Fruit fly (Drosophila melanogaster): ENCODE results near the gene janB.
A peak's percentile ranks its signal among the peaks of the same experiment; 100 is the strongest.

janB gene

dm6 chr3R:30056592-30057135, 18.1 kb upstream of the janB start, which contains the start of the genes CG7950 and Rpp14a (continued):
- TF ChIP-seq cyc (GFP tag; optimal IDR thresholded peaks at IDR 0.05) (peak; percentile 85), topi (GFP tag; optimal IDR thresholded peaks at IDR 0.05) (peak; percentile 80), CG16779 (tag; optimal IDR thresholded peaks at IDR 0.05) (peak; percentile 61), CG11902 (GFP tag; optimal IDR thresholded peaks at IDR 0.05) (peak; percentile 62), CG3032 (tag; optimal IDR thresholded peaks at IDR 0.05) (peak; percentile 86), CG8119 (GFP tag; IDR thresholded peaks at IDR 0.05) (peak; percentile 79), CG6854 (GFP tag; optimal IDR thresholded peaks at IDR 0.05) (no peak), Met (GFP tag; optimal IDR thresholded peaks at IDR 0.05) (peak; percentile 83), Eip75B (GFP tag; optimal IDR thresholded peaks at IDR 0.05) (peak; percentile 86), lz (GFP tag; optimal IDR thresholded peaks at IDR 0.05) (peak; percentile 90), svp (GFP tag) (peak; percentile 87), OdsH (GFP tag; optimal IDR thresholded peaks at IDR 0.05) (peak; percentile 89), CG4318 (GFP tag; optimal IDR thresholded peaks at IDR 0.05) (no peak), Ets21C (GFP tag; optimal IDR thresholded peaks at IDR 0.05) (peak; percentile 84), CG8632 (GFP tag; optimal IDR thresholded peaks at IDR 0.05) (peak; percentile 78), Sox102F (GFP tag; optimal IDR thresholded peaks at IDR 0.05) (peak; percentile 84), CG1621 (tag; optimal IDR thresholded peaks at IDR 0.05) (peak; percentile 78), achi (GFP tag; optimal IDR thresholded peaks at IDR 0.05) (peak; percentile 86), CG31627 (GFP tag; optimal IDR thresholded peaks at IDR 0.05) (peak; percentile 91), vri (GFP tag; optimal IDR thresholded peaks at IDR 0.05) (peak; percentile 96), esn (GFP tag; optimal IDR thresholded peaks at IDR 0.05) (peak; percentile 90), acj6 (GFP tag; optimal IDR thresholded peaks at IDR 0.05) (peak; percentile 87), salr (GFP tag; optimal IDR thresholded peaks at IDR 0.05) (peak; percentile 66 to 71), dsx (GFP tag; optimal IDR thresholded peaks at IDR 0.05; ENCODE audit: poor library complexity, severe bottlenecking) (peak; percentile 71), Eip78C (GFP tag) (peak; percentile 93), CG6163 (GFP tag; IDR thresholded peaks at IDR 0.05) (peak; percentile 91), CG10669 (GFP tag; optimal IDR thresholded peaks at IDR 0.05) (peak; percentile 76), pdm3 (GFP tag; optimal IDR thresholded peaks at IDR 0.05) (peak; percentile 92), CG6276 (GFP tag; optimal IDR thresholded peaks at IDR 0.05) (no peak)

- TF ChIP-seq Sox15 (GFP tag; optimal IDR thresholded peaks at IDR 0.05) (peak; percentile 47), Eip75B (GFP tag; optimal IDR thresholded peaks at IDR 0.05) (peak; percentile 3), fd85E (GFP tag; optimal IDR thresholded peaks at IDR 0.05) (no peak), Blimp-1 (GFP tag; optimal IDR thresholded peaks at IDR 0.05) (no peak), achi (GFP tag; optimal IDR thresholded peaks at IDR 0.05) (no peak), CG4318 (GFP tag; optimal IDR thresholded peaks at IDR 0.05) (no peak), Sox102F (GFP tag; optimal IDR thresholded peaks at IDR 0.05) (peak; percentile 62), fkh (GFP tag; optimal IDR thresholded peaks at IDR 0.05) (no peak), Ets21C (GFP tag; optimal IDR thresholded peaks at IDR 0.05) (no peak), CG9139 (GFP tag; optimal IDR thresholded peaks at IDR 0.05) (no peak), lz (GFP tag; optimal IDR thresholded peaks at IDR 0.05) (peak; percentile 56), pdm3 (GFP tag; optimal IDR thresholded peaks at IDR 0.05) (peak; percentile 49), CG3032 (tag; optimal IDR thresholded peaks at IDR 0.05) (no peak), vri (GFP tag; optimal IDR thresholded peaks at IDR 0.05) (no peak), CG11762 (GFP tag; optimal IDR thresholded peaks at IDR 0.05; ENCODE audit: insufficient read depth) (no peak), CG15336 (GFP tag; IDR thresholded peaks at IDR 0.05) (peak; percentile 24; the same call in 1 of the 2 replicates), CG11294 (GFP tag; IDR thresholded peaks at IDR 0.05) (no peak), esn (GFP tag; optimal IDR thresholded peaks at IDR 0.05) (peak; percentile 39), topi (GFP tag; optimal IDR thresholded peaks at IDR 0.05) (peak; percentile 5), dac (GFP tag; optimal IDR thresholded peaks at IDR 0.05) (no peak), salr (GFP tag; optimal IDR thresholded peaks at IDR 0.05) (no peak), net (GFP tag; optimal IDR thresholded peaks at IDR 0.05) (peak; percentile 3), Hr38 (GFP tag; optimal IDR thresholded peaks at IDR 0.05) (no peak), CG11902 (GFP tag; optimal IDR thresholded peaks at IDR 0.05) (no peak), CG31627 (GFP tag; optimal IDR thresholded peaks at IDR 0.05) (peak; percentile 53), dsx (GFP tag; optimal IDR thresholded peaks at IDR 0.05; ENCODE audit: poor library complexity, severe bottlenecking) (peak; percentile 8), CG10669 (GFP tag; optimal IDR thresholded peaks at IDR 0.05) (no peak), CG32006 (GFP tag; optimal IDR thresholded peaks at IDR 0.05) (peak; percentile 44), CG7368 (GFP tag; optimal IDR thresholded peaks at IDR 0.05) (no peak), Ets96B (tag; optimal IDR thresholded peaks at IDR 0.05) (no peak), CG34406 (GFP tag; optimal IDR thresholded peaks at IDR 0.05) (peak; percentile 38), spab (GFP tag; optimal IDR thresholded peaks at IDR 0.05) (no peak), Hr4 (GFP tag; optimal IDR thresholded peaks at IDR 0.05) (peak; percentile 57), cyc (GFP tag; optimal IDR thresholded peaks at IDR 0.05) (peak; percentile 37)
These were observed 17.5 kb upstream of the janB start, which contains the start of the genes Rpp14b and spn-A for dm6 chr3R:30055915-30056544. Rpp14b (plus strand) TSS chr3R:30055957. spn-A (minus strand) TSS chr3R:30056037.

Measured in whole organism, prepupa.